Worm (Caenorhabditis elegans): ENCODE measurements around the gene anoh-1.

ce11 chrIII:13215682-13216081, 30.7 kb upstream of the anoh-1 start:
- TF ChIP-seq lin-35 (GFP tag; optimal IDR thresholded peaks at IDR 0.05) (no peak), akir-1 (GFP tag; optimal IDR thresholded peaks at IDR 0.05) (no peak), F49E8.2 (tag; optimal IDR thresholded peaks at IDR 0.05; ENCODE audit: insufficient read depth) (no peak), aptf-3 (GFP tag; IDR thresholded peaks at IDR 0.05) (no peak)
